Worm (Caenorhabditis elegans): Measurements from ENCODE around the gene pkc-2.

Gene pkc-2

ce11 chrX:9405922-9406321, 41.3 kb downstream of the pkc-2 start:
- TF ChIP-seq ceh-2 (tag; optimal IDR thresholded peaks at IDR 0.05) (no peak), elt-2 (tag; optimal IDR thresholded peaks at IDR 0.05) (peak; percentile 11), ceh-6 (GFP tag; optimal IDR thresholded peaks at IDR 0.05) (no peak)

- TF ChIP-seq lim-6 (tag; optimal IDR thresholded peaks at IDR 0.05) (no peak), ceh-45 (GFP tag; IDR thresholded peaks at IDR 0.05) (no peak), Y22D7AL.16 (tag; optimal IDR thresholded peaks at IDR 0.05) (no peak), npax-4 (tag; optimal IDR thresholded peaks at IDR 0.05) (no peak), rnt-1 (tag; optimal IDR thresholded peaks at IDR 0.05) (no peak), unc-3 (GFP tag; conservative IDR thresholded peaks at IDR 0.05) (no peak), unc-3 (tag; optimal IDR thresholded peaks at IDR 0.05) (no peak)
Measured at ce11 chrX:9409114-9409513, 44.5 kb downstream of the pkc-2 start.

ce11 chrX:9410747-9411146, 46.1 kb downstream of the pkc-2 start:
- TF ChIP-seq hlh-15 (tag; optimal IDR thresholded peaks at IDR 0.05): no peak
- TF ChIP-seq ceh-22 (tag; optimal IDR thresholded peaks at IDR 0.05): peak; percentile 7

- TF ChIP-seq C38D4.7 (GFP tag; optimal IDR thresholded peaks at IDR 0.05) (no peak), odd-2 (tag; optimal IDR thresholded peaks at IDR 0.05) (no peak)
Measured at ce11 chrX:9411675-9412074, 47.1 kb downstream of the pkc-2 start.

- TF ChIP-seq sox-2 (GFP tag; IDR thresholded peaks at IDR 0.05) (no peak), ceh-14 (tag; optimal IDR thresholded peaks at IDR 0.05) (no peak)
Measured at ce11 chrX:9417326-9417725, 52.7 kb downstream of the pkc-2 start.

ce11 chrX:9417948-9418347, 53.3 kb downstream of the pkc-2 start:
- TF ChIP-seq hlh-8 (tag; optimal IDR thresholded peaks at IDR 0.05) (no peak), syd-9 (tag; optimal IDR thresholded peaks at IDR 0.05) (no peak), nhr-232 (tag; optimal IDR thresholded peaks at IDR 0.05) (no peak), ttx-3 (tag; optimal IDR thresholded peaks at IDR 0.05) (no peak), pha-2 (tag; optimal IDR thresholded peaks at IDR 0.05) (no peak), nhr-11 (tag; optimal IDR thresholded peaks at IDR 0.05) (no peak), ama-1 (optimal IDR thresholded peaks at IDR 0.05) (no peak), C08G9.2 (tag; optimal IDR thresholded peaks at IDR 0.05) (no peak), pros-1 (tag; optimal IDR thresholded peaks at IDR 0.05) (no peak), eyg-1 (tag; optimal IDR thresholded peaks at IDR 0.05) (no peak), rnt-1 (tag; optimal IDR thresholded peaks at IDR 0.05) (no peak), hlh-13 (GFP tag; optimal IDR thresholded peaks at IDR 0.05) (no peak), ahr-1 (tag; optimal IDR thresholded peaks at IDR 0.05) (no peak), ceh-31 (tag; optimal IDR thresholded peaks at IDR 0.05) (no peak), F13H6.1 (tag; optimal IDR thresholded peaks at IDR 0.05) (no peak)

- TF ChIP-seq fkh-10 (GFP tag; optimal IDR thresholded peaks at IDR 0.05) (no peak), unc-55 (GFP tag; optimal IDR thresholded peaks at IDR 0.05) (no peak), ahr-1 (tag; optimal IDR thresholded peaks at IDR 0.05) (no peak), ceh-31 (tag; optimal IDR thresholded peaks at IDR 0.05) (no peak), elt-2 (tag; optimal IDR thresholded peaks at IDR 0.05) (peak; percentile 67), syd-9 (tag; optimal IDR thresholded peaks at IDR 0.05) (no peak), lin-11 (tag; optimal IDR thresholded peaks at IDR 0.05) (no peak)
Measured at ce11 chrX:9428059-9428458, 63.4 kb downstream of the pkc-2 start, which contains the start of gene B0272.4. Gene B0272.4, plus strand, starts transcription at chrX:9428431.
